Worm (Caenorhabditis elegans): ENCODE data around the gene fbxb-26.
"Not testable (repeated sequence)": the region's sequence is repeated elsewhere in the genome, so short reads cannot be mapped to it uniquely, and the experiment has no call there.

ce11 chrII:1633490-1633889, 48.8 kb upstream of the fbxb-26 start, which contains the start of gene C08E3.1:
- TF ChIP-seq him-1, W03F9.2, dao-5 (tag; optimal IDR thresholded peaks at IDR 0.05): not testable (repeated sequence)

Measured in whole organism, L4/young adult.